Worm (Caenorhabditis elegans) whole organism, L2 larva: Measurements from ENCODE around the gene sri-19.

Source experiments
- C34F6.9 ChIP-seq: fragments of 150-350 bp; optimal IDR thresholded peaks from 2 replicates; lab custom pipeline; 2014; ENCODE audit warnings: missing biosample characterization, missing genetic modification characterization
- F13H6.1 ChIP-seq: sonication (generic microtip); optimal IDR thresholded peaks from 2 replicates; lab custom pipeline; 2016; ENCODE audit warnings: missing genetic modification characterization, missing compliant biosample characterization
- R02D3.7 ChIP-seq: fragments of 150-350 bp; optimal IDR thresholded peaks from 2 replicates; lab custom pipeline; 2014; ENCODE audit warnings: missing biosample characterization, missing genetic modification characterization
- ZK546.5 ChIP-seq: sonication (generic microtip); optimal IDR thresholded peaks from 2 replicates; lab custom pipeline; 2017; ENCODE audit warnings: missing biosample characterization, missing genetic modification characterization
- alr-1 ChIP-seq: fragments of 150-350 bp; optimal IDR thresholded peaks from 2 replicates; lab custom pipeline; 2014; ENCODE audit warnings: missing biosample characterization, missing genetic modification characterization
- aly-2 ChIP-seq: fragments of 150-350 bp; optimal IDR thresholded peaks from 2 replicates; lab custom pipeline; 2014; ENCODE audit warnings: missing biosample characterization, missing genetic modification characterization
- ama-1 ChIP-seq: fragments of 150-350 bp; optimal IDR thresholded peaks from 2 replicates; lab custom pipeline; 2018; ENCODE audit warnings: inconsistent platforms
- blmp-1 ChIP-seq: sonication (generic microtip); optimal IDR thresholded peaks from 2 replicates; lab custom pipeline; 2017; ENCODE audit warnings: missing genetic modification characterization, mild to moderate bottlenecking, missing compliant biosample characterization, antibody characterized with exemption, moderate library complexity; ENCODE audit not compliant: insufficient read depth
- crh-2 ChIP-seq: sonication (generic microtip); optimal IDR thresholded peaks from 2 replicates; lab custom pipeline; 2017; ENCODE audit warnings: missing biosample characterization, missing genetic modification characterization
- dmd-4 ChIP-seq: sonication (generic microtip); optimal IDR thresholded peaks from 2 replicates; lab custom pipeline; 2017; ENCODE audit warnings: missing biosample characterization, missing genetic modification characterization
- egl-27 ChIP-seq: sonication (generic microtip); optimal IDR thresholded peaks from 3 replicates; lab custom pipeline; 2017; ENCODE audit warnings: missing biosample characterization, missing genetic modification reagents, missing genetic modification characterization
- elt-1 ChIP-seq: fragments of 150-350 bp; optimal IDR thresholded peaks from 2 replicates; lab custom pipeline; 2014; ENCODE audit warnings: missing biosample characterization, missing genetic modification characterization
- elt-3 ChIP-seq: sonication (generic microtip); optimal IDR thresholded peaks from 2 replicates; lab custom pipeline; 2017; ENCODE audit warnings: missing biosample characterization, missing genetic modification characterization
- fos-1 ChIP-seq: fragments of 150-350 bp; optimal IDR thresholded peaks from 2 replicates; lab custom pipeline; 2014; ENCODE audit warnings: missing biosample characterization, missing genetic modification characterization
- lin-11 ChIP-seq: fragments of 150-350 bp; sonication (generic microtip); optimal IDR thresholded peaks from 2 replicates; lab custom pipeline; 2014; ENCODE audit warnings: missing biosample characterization, missing genetic modification characterization, inconsistent platforms, mixed read lengths
- lin-13 ChIP-seq: fragments of 150-350 bp; optimal IDR thresholded peaks from 2 replicates; lab custom pipeline; 2014; ENCODE audit warnings: missing biosample characterization, missing genetic modification reagents, missing genetic modification characterization
- lin-39 ChIP-seq: fragments of 150-350 bp; optimal IDR thresholded peaks from 2 replicates; lab custom pipeline; 2014; ENCODE audit warnings: missing biosample characterization, missing genetic modification reagents, missing genetic modification characterization
- mab-5 ChIP-seq: fragments of 150-350 bp; optimal IDR thresholded peaks from 2 replicates; lab custom pipeline; 2014; ENCODE audit warnings: missing biosample characterization, missing genetic modification characterization
- mdl-1 ChIP-seq, 2 experiments: fragments of 150-350 bp in 1 of 2; sonication (generic microtip) in 1 of 2; optimal IDR thresholded peaks; 2 replicates each; lab custom pipeline; 2017; ENCODE audit warnings: missing biosample characterization in 2 of 2, missing genetic modification characterization in 2 of 2
- nhr-10 ChIP-seq: sonication (generic microtip); optimal IDR thresholded peaks from 2 replicates; lab custom pipeline; 2017; ENCODE audit warnings: missing biosample characterization, missing genetic modification characterization
- nhr-11 ChIP-seq: fragments of 150-350 bp; optimal IDR thresholded peaks from 2 replicates; lab custom pipeline; 2014; ENCODE audit warnings: missing biosample characterization, missing genetic modification characterization
- nhr-129 ChIP-seq: fragments of 150-350 bp; optimal IDR thresholded peaks from 2 replicates; lab custom pipeline; 2014; ENCODE audit warnings: missing biosample characterization, missing genetic modification characterization
- nhr-21 ChIP-seq: fragments of 150-350 bp; optimal IDR thresholded peaks from 2 replicates; lab custom pipeline; 2014; ENCODE audit warnings: missing biosample characterization, missing genetic modification characterization
- nhr-23 ChIP-seq: fragments of 150-350 bp; optimal IDR thresholded peaks from 2 replicates; lab custom pipeline; 2014; ENCODE audit warnings: missing biosample characterization, missing genetic modification reagents, missing genetic modification characterization
- nhr-237 ChIP-seq: fragments of 150-350 bp; optimal IDR thresholded peaks from 2 replicates; lab custom pipeline; 2014; ENCODE audit warnings: missing biosample characterization, missing genetic modification characterization
- nhr-25 ChIP-seq: fragments of 150-350 bp; sonication (generic microtip); optimal IDR thresholded peaks from 3 replicates; lab custom pipeline; 2014; ENCODE audit warnings: missing biosample characterization, missing genetic modification characterization
- nhr-6 ChIP-seq: fragments of 150-350 bp; optimal IDR thresholded peaks from 2 replicates; lab custom pipeline; 2014; ENCODE audit warnings: missing biosample characterization, missing genetic modification characterization
- nhr-77 ChIP-seq: fragments of 150-350 bp; optimal IDR thresholded peaks from 2 replicates; lab custom pipeline; 2014; ENCODE audit warnings: missing biosample characterization, missing genetic modification characterization
- peb-1 ChIP-seq: fragments of 150-350 bp; optimal IDR thresholded peaks from 2 replicates; lab custom pipeline; 2014; ENCODE audit warnings: missing biosample characterization, missing genetic modification characterization
- sem-4 ChIP-seq: fragments of 150-350 bp; optimal IDR thresholded peaks from 2 replicates; lab custom pipeline; 2014; ENCODE audit warnings: missing biosample characterization, missing genetic modification reagents, missing genetic modification characterization
- sma-3 ChIP-seq: sonication (generic microtip); optimal IDR thresholded peaks from 2 replicates; lab custom pipeline; 2016; ENCODE audit warnings: missing genetic modification reagents, missing genetic modification characterization, missing compliant biosample characterization
- sma-9 ChIP-seq, 2 experiments: fragments of 150-350 bp in 1 of 2; sonication (generic microtip) in 1 of 2; optimal IDR thresholded peaks; 2 replicates each; lab custom pipeline; 2014 to 2016; ENCODE audit warnings: missing genetic modification characterization in 2 of 2, mild to moderate bottlenecking in 1 of 2, missing biosample characterization in 1 of 2, missing compliant biosample characterization in 1 of 2, missing genetic modification reagents in 1 of 2, moderate library complexity in 1 of 2
- snpc-4 ChIP-seq: fragments of 150-350 bp; optimal IDR thresholded peaks from 2 replicates; lab custom pipeline; 2014; ENCODE audit warnings: missing biosample characterization, missing genetic modification characterization
- unc-39 ChIP-seq: fragments of 150-350 bp; optimal IDR thresholded peaks from 2 replicates; lab custom pipeline; 2014; ENCODE audit warnings: missing biosample characterization, missing genetic modification characterization
- unc-62 ChIP-seq: fragments of 150-350 bp; optimal IDR thresholded peaks from 2 replicates; lab custom pipeline; 2014; ENCODE audit warnings: missing biosample characterization, missing genetic modification reagents, missing genetic modification characterization
- zag-1 ChIP-seq: fragments of 150-350 bp; optimal IDR thresholded peaks from 2 replicates; lab custom pipeline; 2014; ENCODE audit warnings: missing biosample characterization, missing genetic modification characterization
- ztf-1 ChIP-seq: fragments of 200-800 bp; sonication (Bioruptor generic); conservative IDR thresholded peaks from 2 replicates; pipeline ENCODE4 v1.3.6; 2022; ENCODE audit warnings: missing genetic modification characterization, missing compliant biosample characterization
- ztf-4 ChIP-seq: fragments of 150-350 bp; optimal IDR thresholded peaks from 2 replicates; lab custom pipeline; 2014; ENCODE audit warnings: missing biosample characterization, missing genetic modification characterization

Gene sri-19

DNA sequence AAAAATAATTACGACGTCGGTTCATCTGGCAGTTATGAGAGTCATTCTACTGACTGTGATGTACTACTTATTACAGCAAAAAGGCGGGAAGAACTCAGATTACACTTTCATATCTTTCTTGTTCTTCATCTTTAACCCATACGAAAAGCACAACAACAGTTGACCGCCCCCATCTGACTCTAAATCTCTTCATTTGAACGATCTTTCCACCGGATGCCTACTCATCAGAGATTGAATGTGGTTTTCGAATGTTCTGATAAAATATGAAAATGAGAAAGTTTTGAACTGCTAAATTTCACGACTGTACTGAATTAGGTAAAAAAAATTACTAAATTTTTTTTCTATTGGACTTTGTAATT, at the start of gene sri-19:
Gene sri-19 (plus strand): TSS at position 143 of the 359 bp plus-strand sequence.
- TF ChIP-seq elt-1 (no peak), fos-1 (tag; lab: Kevin White, UChicago) (no peak), sem-4 (tag; lab: Kevin White, UChicago) (no peak), lin-39 (tag; lab: Kevin White, UChicago) (no peak), ztf-1 (no peak), zag-1 (no peak), nhr-77 (no peak)

DNA sequence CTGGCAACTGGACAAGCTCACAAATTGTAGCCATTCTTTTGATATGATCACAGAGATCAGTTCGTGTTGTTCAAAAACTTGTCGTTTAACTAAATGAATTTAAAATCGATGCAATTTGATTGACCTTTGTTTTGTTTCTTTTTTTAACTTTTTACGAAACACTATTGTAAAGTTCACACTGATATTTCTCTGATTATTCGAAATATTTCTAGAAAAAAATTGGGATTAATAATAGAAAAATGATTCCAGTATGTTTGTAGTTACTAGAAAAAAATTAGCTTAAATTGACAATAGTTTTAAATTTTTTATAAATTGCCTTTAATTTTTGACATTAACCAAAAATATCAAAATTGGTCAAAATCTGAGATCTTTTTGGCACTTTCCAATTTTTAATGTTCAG, 49.0 kb upstream of the sri-19 start, which contains the start of gene ZK596.2:
Gene ZK596.2 (minus strand): TSS at position 101 of the 400 bp plus-strand sequence.
- TF ChIP-seq alr-1 (tag; lab: Kevin White, UChicago) (no peak), C34F6.9 (tag; lab: Kevin White, UChicago) (no peak), peb-1 (tag; lab: Kevin White, UChicago) (no peak), nhr-23 (no peak), nhr-10 (no peak)

DNA sequence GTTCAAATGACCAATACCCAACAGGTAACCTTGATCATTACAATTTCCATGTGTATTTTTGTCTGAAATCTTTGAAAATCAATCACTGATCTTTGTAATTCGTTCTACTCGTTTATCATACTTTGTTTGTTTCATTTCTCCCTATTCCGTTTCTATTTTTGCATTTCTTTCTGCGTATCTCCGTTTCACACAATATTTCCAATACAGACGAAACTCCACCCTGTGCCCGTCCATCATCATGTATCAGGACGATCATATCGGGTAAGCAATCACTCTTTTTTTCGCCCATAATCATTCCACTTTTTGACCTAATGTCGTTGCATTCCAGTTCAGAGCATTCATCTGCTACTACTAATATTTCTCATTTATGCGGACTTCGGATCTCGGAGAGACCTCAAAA, 48.5 kb upstream of the sri-19 start, which contains the start of gene pyk-2:
Gene pyk-2 (plus strand): TSS at position 206 of the 400 bp plus-strand sequence.
- TF ChIP-seq sem-4 (tag; lab: Kevin White, UChicago) (no peak), mab-5 (tag; lab: Kevin White, UChicago) (no peak), nhr-21 (no peak), sma-3 (peak; percentile 48), nhr-129 (peak; percentile 45), ztf-1 (no peak), fos-1 (tag; lab: Kevin White, UChicago) (peak; percentile 70), elt-3 (no peak), sma-9 (GFP tag; optimal IDR thresholded peaks at IDR 0.05; lab: Kevin White, UChicago) (peak; percentile 78), sma-9 (tag; optimal IDR thresholded peaks at IDR 0.05; lab: Kevin White, UChicago) (no peak), nhr-10 (no peak), aly-2 (no peak), crh-2 (tag; lab: Kevin White, UChicago) (peak; percentile 64)

DNA sequence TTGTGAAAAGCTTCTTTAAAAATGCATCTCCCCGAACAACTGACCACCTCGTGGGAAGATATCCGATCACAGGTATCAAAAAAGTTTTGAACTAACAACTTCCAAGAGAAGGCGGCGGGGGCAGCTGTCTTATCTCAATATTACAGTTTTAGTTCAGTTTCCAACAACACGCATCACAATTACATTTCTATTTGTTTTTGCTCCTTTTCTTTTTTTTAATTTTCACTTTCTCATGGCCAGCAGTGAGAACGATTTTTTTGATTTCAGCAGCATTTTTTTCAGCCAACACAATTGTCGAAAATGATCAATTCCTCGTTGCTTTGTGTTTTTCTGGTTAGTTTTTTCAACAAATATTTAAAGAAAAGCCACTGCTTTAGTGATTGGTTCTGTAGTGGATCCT, 45.1 kb upstream of the sri-19 start, which contains the start of gene ZK593.2:
Gene ZK593.2 (plus strand): TSS at position 301 of the 400 bp plus-strand sequence.
- no peak for TF ChIP-seq F13H6.1
- no peak for TF ChIP-seq nhr-11 (tag; lab: Kevin White, UChicago)
- no peak for TF ChIP-seq zag-1
- no peak for TF ChIP-seq sma-3
- no peak for TF ChIP-seq unc-39 (tag; lab: Kevin White, UChicago)
- TF ChIP-seq ztf-1, result no peak
- TF ChIP-seq lin-11, result no peak
- no peak for TF ChIP-seq ama-1 (lab: Kevin White, UChicago)
- no peak for TF ChIP-seq nhr-23
- TF ChIP-seq blmp-1 (tag; lab: Kevin White, UChicago), result no peak
- TF ChIP-seq nhr-6 (tag; lab: Kevin White, UChicago), result no peak
- TF ChIP-seq lin-13 (GFP tag; lab: Kevin White, UChicago), result no peak
- no peak for TF ChIP-seq mdl-1 (tag; optimal IDR thresholded peaks at IDR 0.05; lab: Kevin White, UChicago)
- no peak for TF ChIP-seq aly-2
- no peak for TF ChIP-seq egl-27 (tag; lab: Kevin White, UChicago)
- no peak for TF ChIP-seq nhr-25 (tag; lab: Kevin White, UChicago)
- TF ChIP-seq unc-62 (GFP tag; lab: Kevin White, UChicago), result no peak
- no peak for TF ChIP-seq dmd-4
- TF ChIP-seq ZK546.5 (tag; lab: Kevin White, UChicago), result no peak
- TF ChIP-seq nhr-77, result no peak

DNA sequence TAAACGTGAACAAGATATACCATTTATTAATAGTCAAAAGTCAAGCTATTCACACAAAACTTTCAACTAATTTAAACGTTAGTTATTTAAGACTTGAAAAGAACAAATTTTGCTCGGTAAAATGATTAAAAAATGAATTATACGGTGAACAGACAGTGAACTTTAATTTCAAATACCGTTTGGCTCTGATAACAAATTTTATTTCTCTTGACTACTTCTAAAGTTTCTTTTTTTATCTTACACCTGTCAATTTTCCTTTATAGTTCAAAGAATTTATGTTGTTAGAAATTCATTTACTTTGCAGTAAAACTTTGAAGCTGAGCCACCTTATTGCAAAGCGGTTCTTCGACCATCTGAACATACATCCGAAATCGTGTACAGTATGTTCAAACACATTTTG, 42.8 kb upstream of the sri-19 start, which contains the start of gene ZK593.3:
Gene ZK593.3 (plus strand): TSS at position 301 of the 400 bp plus-strand sequence.
- TF ChIP-seq snpc-4 (tag; lab: Kevin White, UChicago) (no peak), ZK546.5 (tag; lab: Kevin White, UChicago) (no peak), ztf-4 (tag; lab: Kevin White, UChicago) (no peak), lin-11 (no peak), R02D3.7 (tag; lab: Kevin White, UChicago) (no peak), sma-3 (no peak), fos-1 (tag; lab: Kevin White, UChicago) (no peak), peb-1 (tag; lab: Kevin White, UChicago) (no peak), elt-1 (no peak), ama-1 (lab: Kevin White, UChicago) (no peak), nhr-237 (tag; lab: Kevin White, UChicago) (no peak)
